Worm (Caenorhabditis elegans) whole organism, early embryonic: ENCODE data around the gene C30G7.2.

ENCODE experiments used
- aly-1 ChIP-seq: sonication (generic microtip); optimal IDR thresholded peaks from 2 replicates; lab custom pipeline; 2016; ENCODE audit warnings: missing genetic modification characterization, missing compliant biosample characterization
- ama-1 ChIP-seq: fragments of 150-350 bp; optimal IDR thresholded peaks from 2 replicates; lab custom pipeline; 2014
- ceh-36 ChIP-seq: sonication (generic microtip); optimal IDR thresholded peaks from 2 replicates; lab custom pipeline; 2016; ENCODE audit warnings: missing genetic modification characterization, inconsistent platforms, missing compliant biosample characterization
- hmbx-1 ChIP-seq: sonication (generic microtip); optimal IDR thresholded peaks from 2 replicates; lab custom pipeline; 2016; ENCODE audit warnings: mild to moderate bottlenecking, missing genetic modification characterization, missing compliant biosample characterization
- hmg-4 ChIP-seq: fragments of 200-800 bp; sonication (Bioruptor generic); optimal IDR thresholded peaks from 2 replicates; lab custom pipeline; 2018; ENCODE audit warnings: mild to moderate bottlenecking, missing genetic modification characterization, missing compliant biosample characterization
- hnd-1 ChIP-seq: sonication (generic microtip); optimal IDR thresholded peaks from 2 replicates; lab custom pipeline; 2016; ENCODE audit warnings: missing genetic modification characterization, missing compliant biosample characterization
- sea-1 ChIP-seq: fragments of 200-800 bp; sonication (Bioruptor generic); conservative IDR thresholded peaks from 2 replicates; pipeline ENCODE4 v1.3.6; 2022; ENCODE audit warnings: missing genetic modification characterization, missing compliant biosample characterization
- tbx-11 ChIP-seq: fragments of 200-800 bp; sonication (Bioruptor generic); IDR thresholded peaks from 2 replicates; pipeline ENCODE4 v1.3.6; 2022; ENCODE audit warnings: missing genetic modification characterization, missing compliant biosample characterization

ce11 chrV:14954633-14955032 lies 17.9 kb downstream of the C30G7.2 start, which contains the start of gene C30G7.5:
- no peak for TF ChIP-seq ceh-36
- no peak for TF ChIP-seq ama-1 (lab: Kevin White, UChicago)
- TF ChIP-seq hmbx-1 (tag; lab: Kevin White, UChicago): no peak
- no peak for TF ChIP-seq aly-1 (tag; lab: Kevin White, UChicago)
- no peak for TF ChIP-seq sea-1 (GFP tag; lab: Robert Waterston, UW)
- TF ChIP-seq hnd-1: no peak
- TF ChIP-seq hmg-4 (GFP tag; lab: Kevin White, UChicago): no peak
- TF ChIP-seq tbx-11: no peak
